Worm (Caenorhabditis elegans) whole organism, L4 larva: ENCODE data around the gene marc-2.
A peak's percentile ranks its signal among the peaks of the same experiment; 100 is the strongest.

Experiments
- D1046.2 ChIP-seq: fragments of 200-800 bp; sonication (Bioruptor generic); IDR thresholded peaks from 2 replicates; pipeline ENCODE4 v1.3.6; 2022; ENCODE audit warnings: missing genetic modification characterization, missing compliant biosample characterization
- F10B5.3 ChIP-seq: sonication (generic microtip); optimal IDR thresholded peaks from 2 replicates; lab custom pipeline; 2016; ENCODE audit warnings: mild to moderate bottlenecking, missing genetic modification characterization, missing compliant biosample characterization
- F49E8.2 ChIP-seq: sonication (generic microtip); optimal IDR thresholded peaks from 2 replicates; lab custom pipeline; 2016; ENCODE audit warnings: missing compliant biosample characterization, mild to moderate bottlenecking, missing genetic modification characterization, borderline replicate concordance
- T26A8.4 ChIP-seq: fragments of 200-800 bp; sonication (Bioruptor generic); IDR thresholded peaks from 2 replicates; pipeline ENCODE4 v1.3.6; 2022; ENCODE audit warnings: missing genetic modification characterization, missing compliant biosample characterization
- Y105C5A.15 ChIP-seq: fragments of 200-800 bp; sonication (Bioruptor generic); IDR thresholded peaks from 2 replicates; pipeline ENCODE4 v1.3.6; 2022; ENCODE audit warnings: missing genetic modification characterization, missing compliant biosample characterization
- Y48G9A.11 ChIP-seq: fragments of 200-800 bp; sonication (Bioruptor generic); IDR thresholded peaks from 2 replicates; pipeline ENCODE4 v1.3.6; 2022; ENCODE audit warnings: missing genetic modification reagents, missing genetic modification characterization, missing compliant biosample characterization
- Y75B8A.6 ChIP-seq: fragments of 200-800 bp; sonication (Bioruptor generic); IDR thresholded peaks from 2 replicates; pipeline ENCODE4 v1.3.6; 2022; ENCODE audit warnings: missing genetic modification reagents, missing genetic modification characterization, missing compliant biosample characterization
- ZK337.2 ChIP-seq: fragments of 200-800 bp; sonication (Bioruptor generic); IDR thresholded peaks from 2 replicates; pipeline ENCODE4 v1.3.6; 2022; ENCODE audit warnings: missing genetic modification reagents, missing genetic modification characterization, missing compliant biosample characterization
- aly-2 ChIP-seq: sonication (generic microtip); optimal IDR thresholded peaks from 2 replicates; lab custom pipeline; 2018; ENCODE audit warnings: missing biosample characterization, missing genetic modification characterization
- arid-1 ChIP-seq: fragments of 200-800 bp; sonication (Bioruptor generic); conservative IDR thresholded peaks from 2 replicates; pipeline ENCODE4 v1.3.6; 2022; ENCODE audit warnings: missing genetic modification reagents, missing genetic modification characterization, missing compliant biosample characterization
- attf-4 ChIP-seq: sonication (generic microtip); optimal IDR thresholded peaks from 3 replicates; lab custom pipeline; 2017; ENCODE audit warnings: missing biosample characterization, missing genetic modification characterization
- ceh-20 ChIP-seq: fragments of 200-800 bp; sonication (Bioruptor generic); IDR thresholded peaks from 2 replicates; pipeline ENCODE4 v1.3.6; 2022; ENCODE audit warnings: missing genetic modification reagents, missing genetic modification characterization, missing compliant biosample characterization
- ceh-28 ChIP-seq: fragments of 150-350 bp; optimal IDR thresholded peaks from 2 replicates; lab custom pipeline; 2014; ENCODE audit warnings: missing biosample characterization, missing genetic modification reagents, missing genetic modification characterization
- cey-2 ChIP-seq: sonication (generic microtip); optimal IDR thresholded peaks from 3 replicates; lab custom pipeline; 2017; ENCODE audit warnings: missing genetic modification characterization, mild to moderate bottlenecking, missing compliant biosample characterization, antibody characterized with exemption, borderline replicate concordance; ENCODE audit not compliant: insufficient read depth
- daf-12 ChIP-seq: fragments of 150-350 bp; optimal IDR thresholded peaks from 2 replicates; lab custom pipeline; 2014; ENCODE audit warnings: missing biosample characterization, missing genetic modification reagents, missing genetic modification characterization
- daf-16 ChIP-seq, 3 experiments: sonication (generic microtip); optimal IDR thresholded peaks; 2 replicates each; lab custom pipeline; 2016 to 2017; ENCODE audit warnings: missing genetic modification characterization in 3 of 3, missing genetic modification reagents in 3 of 3, mild to moderate bottlenecking in 2 of 3, missing compliant biosample characterization in 2 of 3, missing biosample characterization in 1 of 3, moderate library complexity in 1 of 3
- dmd-6 ChIP-seq: fragments of 200-800 bp; sonication (Bioruptor generic); IDR thresholded peaks from 2 replicates; pipeline ENCODE4 v1.3.6; 2022; ENCODE audit warnings: missing genetic modification reagents, missing genetic modification characterization, missing compliant biosample characterization
- dmd-8 ChIP-seq: fragments of 200-800 bp; sonication (Bioruptor generic); IDR thresholded peaks from 2 replicates; pipeline ENCODE4 v1.3.6; 2022; ENCODE audit warnings: missing genetic modification characterization, missing compliant biosample characterization
- duxl-1 ChIP-seq: sonication (generic microtip); optimal IDR thresholded peaks from 2 replicates; lab custom pipeline; 2016; ENCODE audit warnings: mild to moderate bottlenecking, missing genetic modification characterization, moderate library complexity, missing compliant biosample characterization; ENCODE audit not compliant: poor library complexity
- egl-43 ChIP-seq: fragments of 200-800 bp; sonication (Bioruptor generic); IDR thresholded peaks from 2 replicates; pipeline ENCODE4 v1.3.6; 2022; ENCODE audit warnings: missing genetic modification reagents, missing genetic modification characterization, missing compliant biosample characterization
- fos-1 ChIP-seq: fragments of 150-350 bp; optimal IDR thresholded peaks from 2 replicates; lab custom pipeline; 2014; ENCODE audit warnings: missing biosample characterization, missing genetic modification characterization
- hif-1 ChIP-seq, 2 experiments: sonication (generic microtip); optimal IDR thresholded peaks; 2 replicates each; lab custom pipeline; 2016 to 2017; ENCODE audit warnings: missing compliant biosample characterization in 2 of 2, missing genetic modification characterization in 2 of 2, missing genetic modification reagents in 2 of 2, missing genotype in 2 of 2, mild to moderate bottlenecking in 1 of 2
- hlh-11 ChIP-seq: fragments of 200-800 bp; sonication (Bioruptor generic); optimal IDR thresholded peaks from 2 replicates; lab custom pipeline; 2018; ENCODE audit warnings: mild to moderate bottlenecking, missing genetic modification characterization, missing compliant biosample characterization
- hlh-30 ChIP-seq: sonication (generic microtip); optimal IDR thresholded peaks from 2 replicates; lab custom pipeline; 2017; ENCODE audit warnings: antibody characterized with exemption, mild to moderate bottlenecking, missing genetic modification characterization, missing compliant biosample characterization; ENCODE audit not compliant: insufficient read depth
- jun-1 ChIP-seq: fragments of 150-350 bp; optimal IDR thresholded peaks from 2 replicates; lab custom pipeline; 2014; ENCODE audit warnings: missing biosample characterization, missing genetic modification reagents, missing genetic modification characterization
- lim-7 ChIP-seq: fragments of 200-800 bp; sonication (Bioruptor generic); IDR thresholded peaks from 2 replicates; pipeline ENCODE4 v1.3.6; 2022; ENCODE audit warnings: missing genetic modification characterization, missing compliant biosample characterization
- lsy-2 ChIP-seq, 2 experiments: fragments of 150-350 bp in 1 of 2; sonication (generic microtip) in 1 of 2; optimal IDR thresholded peaks; 2 replicates each; lab custom pipeline; 2014 to 2017; ENCODE audit warnings: missing biosample characterization in 2 of 2, missing genetic modification characterization in 2 of 2
- mdl-1 ChIP-seq, 2 experiments: fragments of 150-350 bp in 1 of 2; sonication (generic microtip) in 1 of 2; optimal IDR thresholded peaks; 2 replicates each; lab custom pipeline; 2014 to 2017; ENCODE audit warnings: missing biosample characterization in 2 of 2, missing genetic modification characterization in 2 of 2
- mxl-3 ChIP-seq: fragments of 200-800 bp; sonication (Bioruptor generic); optimal IDR thresholded peaks from 2 replicates; lab custom pipeline; 2018; ENCODE audit warnings: mild to moderate bottlenecking, missing genetic modification characterization, missing compliant biosample characterization
- nhr-10 ChIP-seq: fragments of 150-350 bp; optimal IDR thresholded peaks from 2 replicates; lab custom pipeline; 2014; ENCODE audit warnings: missing biosample characterization, missing genetic modification characterization
- nhr-102 ChIP-seq: sonication (generic microtip); optimal IDR thresholded peaks from 2 replicates; lab custom pipeline; 2016; ENCODE audit warnings: mild to moderate bottlenecking, missing genetic modification characterization, moderate library complexity, missing compliant biosample characterization
- nhr-111 ChIP-seq: fragments of 200-800 bp; sonication (Bioruptor generic); optimal IDR thresholded peaks from 2 replicates; lab custom pipeline; 2018; ENCODE audit warnings: mild to moderate bottlenecking, missing genetic modification characterization, missing compliant biosample characterization
- nhr-28 ChIP-seq: fragments of 150-350 bp; optimal IDR thresholded peaks from 2 replicates; lab custom pipeline; 2014; ENCODE audit warnings: missing biosample characterization, missing genetic modification characterization
- nhr-41 ChIP-seq: fragments of 200-800 bp; sonication (Bioruptor generic); IDR thresholded peaks from 2 replicates; pipeline ENCODE4 v1.3.6; 2022; ENCODE audit warnings: missing genetic modification reagents, missing genetic modification characterization, missing compliant biosample characterization
- nhr-42 ChIP-seq: fragments of 200-800 bp; sonication (Bioruptor generic); IDR thresholded peaks from 2 replicates; pipeline ENCODE4 v1.3.6; 2022; ENCODE audit warnings: missing genetic modification characterization, missing compliant biosample characterization
- pha-4 ChIP-seq, 2 experiments: fragments of 150-350 bp in 1 of 2; fragments of 200-800 bp in 1 of 2; sonication (Bioruptor generic) in 1 of 2; IDR thresholded peaks in 1 of 2; optimal IDR thresholded peaks in 1 of 2; 2 replicates each; pipeline versions ENCODE4 v1.3.6 to Lab custom; 2014 to 2022; ENCODE audit warnings: missing genetic modification characterization in 2 of 2, missing genetic modification reagents in 2 of 2, missing biosample characterization in 1 of 2, missing compliant biosample characterization in 1 of 2
- php-3 ChIP-seq: fragments of 200-800 bp; sonication (Bioruptor generic); IDR thresholded peaks from 2 replicates; pipeline ENCODE4 v1.3.6; 2022; ENCODE audit warnings: missing genetic modification reagents, missing genetic modification characterization, missing compliant biosample characterization
- saeg-2 ChIP-seq: fragments of 200-800 bp; sonication (Bioruptor generic); IDR thresholded peaks from 2 replicates; pipeline ENCODE4 v1.3.6; 2022; ENCODE audit warnings: missing genetic modification reagents, missing genetic modification characterization, missing compliant biosample characterization
- sdz-12 ChIP-seq: fragments of 200-800 bp; sonication (Bioruptor generic); optimal IDR thresholded peaks from 2 replicates; lab custom pipeline; 2018; ENCODE audit warnings: mild to moderate bottlenecking, missing genetic modification characterization, missing compliant biosample characterization
- set-16 ChIP-seq: fragments of 200-800 bp; sonication (Bioruptor generic); IDR thresholded peaks from 2 replicates; pipeline ENCODE4 v1.3.6; 2022; ENCODE audit warnings: missing genetic modification reagents, missing genetic modification characterization, missing compliant biosample characterization
- skn-1 ChIP-seq: fragments of 150-350 bp; optimal IDR thresholded peaks from 2 replicates; lab custom pipeline; 2014; ENCODE audit warnings: missing biosample characterization, missing genetic modification characterization
- snpc-4 ChIP-seq: fragments of 150-350 bp; optimal IDR thresholded peaks from 2 replicates; lab custom pipeline; 2014; ENCODE audit warnings: missing biosample characterization, missing genetic modification characterization
- tag-97 ChIP-seq: fragments of 200-800 bp; sonication (Bioruptor generic); IDR thresholded peaks from 2 replicates; pipeline ENCODE4 v1.3.6; 2022; ENCODE audit warnings: missing genetic modification characterization, missing compliant biosample characterization
- unc-130 ChIP-seq: sonication (generic microtip); optimal IDR thresholded peaks from 2 replicates; lab custom pipeline; 2016; ENCODE audit warnings: missing genetic modification reagents, missing genetic modification characterization, missing compliant biosample characterization
- unc-39 ChIP-seq: sonication (generic microtip); optimal IDR thresholded peaks from 2 replicates; lab custom pipeline; 2017; ENCODE audit warnings: missing biosample characterization, missing genetic modification characterization
- vab-7 ChIP-seq: fragments of 200-800 bp; sonication (Bioruptor generic); IDR thresholded peaks from 2 replicates; pipeline ENCODE4 v1.3.6; 2022; ENCODE audit warnings: missing genetic modification reagents, missing genetic modification characterization, missing compliant biosample characterization
- zfp-3 ChIP-seq: fragments of 200-800 bp; sonication (Bioruptor generic); conservative IDR thresholded peaks from 2 replicates; pipeline ENCODE4 v1.3.6; 2022; ENCODE audit warnings: missing genetic modification reagents, missing genetic modification characterization, missing compliant biosample characterization
- zip-2 ChIP-seq: fragments of 150-350 bp; optimal IDR thresholded peaks from 2 replicates; lab custom pipeline; 2014; ENCODE audit warnings: missing biosample characterization, missing genetic modification characterization
- ztf-11 ChIP-seq: fragments of 150-350 bp; optimal IDR thresholded peaks from 2 replicates; lab custom pipeline; 2014; ENCODE audit warnings: missing biosample characterization, missing genetic modification characterization

The marc-2 gene

ce11 chrII:10658576-10659256 lies 2.1 kb downstream of the marc-2 start, which contains the start of the genes snu-13 and rsp-7:
Gene snu-13 (minus strand): TSS chrII:10658626.
Gene rsp-7 (plus strand): TSS chrII:10659206.
- no peak for TF ChIP-seq dmd-8 (GFP tag; lab: Robert Waterston, UW)
- TF ChIP-seq sdz-12 (GFP tag; lab: Kevin White, UChicago), result no peak
- TF ChIP-seq skn-1 (tag; lab: Kevin White, UChicago), result no peak
- no peak for TF ChIP-seq nhr-111 (GFP tag; lab: Kevin White, UChicago)
- TF ChIP-seq F49E8.2 (tag; lab: Kevin White, UChicago), result peak; percentile 7
- TF ChIP-seq daf-16 (GFP tag; optimal IDR thresholded peaks at IDR 0.05; lab: Kevin White, UChicago), result no peak
- peak; percentile 12 for TF ChIP-seq daf-16 (tag; optimal IDR thresholded peaks at IDR 0.05; lab: Kevin White, UChicago)
- TF ChIP-seq aly-2 (tag; lab: Kevin White, UChicago), result no peak
- no peak for TF ChIP-seq unc-130 (GFP tag; lab: Kevin White, UChicago)
- no peak for TF ChIP-seq saeg-2 (GFP tag; lab: Robert Waterston, UW)
- TF ChIP-seq duxl-1 (tag; lab: Kevin White, UChicago), result no peak
- TF ChIP-seq Y105C5A.15, result no peak
- no peak for TF ChIP-seq nhr-102
- TF ChIP-seq ztf-11, result no peak
- TF ChIP-seq tag-97 (GFP tag; lab: Robert Waterston, UW), result no peak
- no peak for TF ChIP-seq jun-1 (tag; lab: Kevin White, UChicago)
- no peak for TF ChIP-seq vab-7 (GFP tag; lab: Robert Waterston, UW)
- TF ChIP-seq nhr-10, result no peak
- no peak for TF ChIP-seq snpc-4
- peak; percentile 54 for TF ChIP-seq dmd-6 (GFP tag; lab: Robert Waterston, UW)
- TF ChIP-seq T26A8.4 (GFP tag; lab: Robert Waterston, UW), result no peak
- TF ChIP-seq lsy-2 (tag; optimal IDR thresholded peaks at IDR 0.05; lab: Kevin White, UChicago), result peak in 1 of 2 experiments; percentile 92
- TF ChIP-seq unc-39, result no peak
- no peak for TF ChIP-seq ceh-20
- TF ChIP-seq mxl-3 (GFP tag; lab: Kevin White, UChicago), result peak; percentile 0
- 0 out of 2 replicates have a peak, but pooled peaks have one; percentile 19 for TF ChIP-seq pha-4 (GFP tag; IDR thresholded peaks at IDR 0.05; lab: Robert Waterston, UW)
- TF ChIP-seq pha-4 (tag; optimal IDR thresholded peaks at IDR 0.05; lab: Kevin White, UChicago), result peak; percentile 71
- no peak for TF ChIP-seq arid-1 (GFP tag; lab: Robert Waterston, UW)
- TF ChIP-seq set-16, result no peak
- TF ChIP-seq attf-4 (tag; lab: Kevin White, UChicago), result no peak
- TF ChIP-seq F10B5.3 (tag; lab: Kevin White, UChicago), result no peak
- TF ChIP-seq D1046.2, result no peak
- TF ChIP-seq Y75B8A.6 (GFP tag; lab: Robert Waterston, UW), result no peak
- no peak for TF ChIP-seq ZK337.2
- TF ChIP-seq hif-1 (tag; optimal IDR thresholded peaks at IDR 0.05; lab: Kevin White, UChicago), result peak in 1 of 2 experiments; percentile 44
- no peak for TF ChIP-seq fos-1
- TF ChIP-seq nhr-28 (tag; lab: Kevin White, UChicago), result peak; percentile 36
- no peak for TF ChIP-seq Y48G9A.11
- peak; percentile 65 for TF ChIP-seq hlh-11 (tag; lab: Kevin White, UChicago)
- TF ChIP-seq ceh-28, result no peak
- TF ChIP-seq daf-12 (tag; lab: Kevin White, UChicago), result no peak
- no peak for TF ChIP-seq cey-2 (tag; lab: Kevin White, UChicago)
- peak; percentile 65 for TF ChIP-seq hlh-30 (tag; lab: Kevin White, UChicago)
- TF ChIP-seq nhr-41 (GFP tag; lab: Robert Waterston, UW), result no peak
- TF ChIP-seq nhr-42 (GFP tag; lab: Robert Waterston, UW), result no peak
- no peak for TF ChIP-seq lim-7
- no peak for TF ChIP-seq zfp-3
- no peak for TF ChIP-seq mdl-1 (tag; optimal IDR thresholded peaks at IDR 0.05; lab: Kevin White, UChicago)
- no peak for TF ChIP-seq egl-43 (GFP tag; lab: Robert Waterston, UW)
- no peak for TF ChIP-seq zip-2 (tag; lab: Kevin White, UChicago)
- no peak for TF ChIP-seq php-3 (GFP tag; lab: Robert Waterston, UW)
